Fruit fly (Drosophila melanogaster): ENCODE results near the gene Sgt.
A peak's percentile ranks its signal among the peaks of the same experiment; 100 is the strongest.

Gene Sgt

DNA sequence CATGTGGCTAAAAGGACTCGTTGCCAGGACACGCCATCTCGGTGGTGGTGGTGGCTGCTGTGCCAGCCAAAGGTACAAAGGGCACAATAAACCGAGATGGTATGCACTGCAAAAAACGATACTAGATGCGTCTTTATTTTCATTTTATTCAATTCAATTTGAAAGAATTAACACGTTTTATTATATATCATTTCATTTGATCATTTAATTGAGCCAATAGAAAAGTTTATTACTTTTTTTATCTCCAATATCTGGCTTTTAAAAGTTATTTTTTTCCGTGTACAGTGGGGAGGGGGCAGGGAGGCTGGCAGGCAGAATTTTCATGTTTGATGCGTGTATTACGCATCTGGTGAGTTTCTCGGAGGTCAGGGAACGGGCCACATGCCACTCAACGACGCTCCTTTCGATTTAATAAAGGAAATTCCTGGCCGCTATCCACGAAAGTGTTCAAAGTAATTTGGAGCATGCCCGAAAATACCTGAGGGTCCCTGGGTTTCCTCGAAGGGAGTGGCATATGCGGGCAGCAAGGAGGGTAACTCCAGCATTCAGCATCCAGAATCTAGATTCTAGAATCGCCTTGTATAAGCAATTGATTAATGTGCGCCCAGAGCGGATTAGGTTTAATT is 42.8 kb downstream of the Sgt start (continued):
- peak; percentile 87 for TF ChIP-seq CG15269 (tag; optimal IDR thresholded peaks at IDR 0.05)
- peak; percentile 79 for TF ChIP-seq CG1233 (GFP tag; optimal IDR thresholded peaks at IDR 0.05)
- TF ChIP-seq CG1602 (GFP tag; optimal IDR thresholded peaks at IDR 0.05), result peak; percentile 83
- peak; percentile 88 for TF ChIP-seq Oli (tag; optimal IDR thresholded peaks at IDR 0.05)
- peak; percentile 91 for TF ChIP-seq zen (tag; optimal IDR thresholded peaks at IDR 0.05)
- TF ChIP-seq Drgx (GFP tag; IDR thresholded peaks at IDR 0.05), result no peak
- peak; percentile 74 for TF ChIP-seq salm (tag; optimal IDR thresholded peaks at IDR 0.05)
- peak; percentile 84 for TF ChIP-seq CG6765 (GFP tag; optimal IDR thresholded peaks at IDR 0.05)
- TF ChIP-seq dysf (GFP tag; IDR thresholded peaks at IDR 0.05), result peak; percentile 87; the same call in 2 of the 3 replicates
- TF ChIP-seq CG6272 (GFP tag; IDR thresholded peaks at IDR 0.05), result peak; percentile 77
- TF ChIP-seq CG3407 (GFP tag; optimal IDR thresholded peaks at IDR 0.05), result peak; percentile 81
- TF ChIP-seq jigr1 (GFP tag; IDR thresholded peaks at IDR 0.05), result peak; percentile 64; the same call in 1 of the 3 replicates
- TF ChIP-seq nom (GFP tag; optimal IDR thresholded peaks at IDR 0.05), result no peak
- peak; percentile 12 for TF ChIP-seq crc (GFP tag; optimal IDR thresholded peaks at IDR 0.05)
- TF ChIP-seq CG9437 (GFP tag; optimal IDR thresholded peaks at IDR 0.05), result peak; percentile 72
- TF ChIP-seq CG11560 (tag; IDR thresholded peaks at IDR 0.05), result peak; percentile 78
- peak; percentile 94 for TF ChIP-seq CG2678 (tag; optimal IDR thresholded peaks at IDR 0.05)
- TF ChIP-seq Hr51 (GFP tag; optimal IDR thresholded peaks at IDR 0.05), result peak; percentile 67 to 89
- no peak for TF ChIP-seq emc (GFP tag; optimal IDR thresholded peaks at IDR 0.05)
- peak; percentile 38; the same call in 1 of the 2 replicates for TF ChIP-seq CG43689 (GFP tag; IDR thresholded peaks at IDR 0.05)
- peak; percentile 86 for TF ChIP-seq CG12659 (GFP tag; optimal IDR thresholded peaks at IDR 0.05)
- TF ChIP-seq CG13287 (GFP tag; IDR thresholded peaks at IDR 0.05; ENCODE audit: partially characterized antibody), result no peak
- TF ChIP-seq nmo (GFP tag; optimal IDR thresholded peaks at IDR 0.05), result peak; percentile 92
- no peak for TF ChIP-seq bbx (GFP tag; IDR thresholded peaks at IDR 0.05; ENCODE audit: partially characterized antibody)
- peak; percentile 68 for TF ChIP-seq schlank (tag; optimal IDR thresholded peaks at IDR 0.05)
- peak; percentile 61; the same call in 1 of the 2 replicates for TF ChIP-seq E2f2 (GFP tag; IDR thresholded peaks at IDR 0.05)
- peak; percentile 77 for TF ChIP-seq NfI (GFP tag; optimal IDR thresholded peaks at IDR 0.05)
- peak; percentile 48; the same call in 2 of the 4 replicates for TF ChIP-seq Gug (GFP tag; IDR thresholded peaks at IDR 0.05)
- TF ChIP-seq CG6854 (GFP tag; optimal IDR thresholded peaks at IDR 0.05), result peak; percentile 77
- TF ChIP-seq insv (GFP tag; optimal IDR thresholded peaks at IDR 0.05), result peak in 1 of 2 experiments; percentile 48
- TF ChIP-seq Rx (GFP tag; IDR thresholded peaks at IDR 0.05), result peak; percentile 65
- TF ChIP-seq Mad (GFP tag; optimal IDR thresholded peaks at IDR 0.05), result no peak
- TF ChIP-seq h (optimal IDR thresholded peaks at IDR 0.05), result no peak
- peak; percentile 91 for TF ChIP-seq croc (GFP tag; conservative IDR thresholded peaks at IDR 0.05)
- peak; percentile 45 for TF ChIP-seq disco-r (GFP tag; optimal IDR thresholded peaks at IDR 0.05)
- TF ChIP-seq tgo (GFP tag; IDR thresholded peaks at IDR 0.05), result peak; percentile 86
- peak; percentile 69 for TF ChIP-seq CG9932 (GFP tag; IDR thresholded peaks at IDR 0.05)
- peak; percentile 90 for TF ChIP-seq CG6689 (GFP tag; IDR thresholded peaks at IDR 0.05)
- TF ChIP-seq CG18011 (GFP tag; optimal IDR thresholded peaks at IDR 0.05), result no peak
- peak; percentile 96 for TF ChIP-seq CG15696 (tag; optimal IDR thresholded peaks at IDR 0.05)
- TF ChIP-seq CG7271 (tag; optimal IDR thresholded peaks at IDR 0.05), result peak; percentile 52
- peak; percentile 76 for TF ChIP-seq CG10654 (GFP tag; optimal IDR thresholded peaks at IDR 0.05)
- TF ChIP-seq Atf3 (GFP tag; optimal IDR thresholded peaks at IDR 0.05), result peak; percentile 53
- TF ChIP-seq BEAF-32 (GFP tag; optimal IDR thresholded peaks at IDR 0.05), result no peak
- TF ChIP-seq Nf-YB (GFP tag; optimal IDR thresholded peaks at IDR 0.05), result peak; percentile 75
- TF ChIP-seq CG12299 (tag; optimal IDR thresholded peaks at IDR 0.05), result peak; percentile 85
- TF ChIP-seq CG42726 (GFP tag; IDR thresholded peaks at IDR 0.05; ENCODE audit: partially characterized antibody), result no peak
- peak; percentile 44; the same call in 1 of the 2 replicates for TF ChIP-seq Adf1 (GFP tag; IDR thresholded peaks at IDR 0.05)
- TF ChIP-seq HmgZ (tag; optimal IDR thresholded peaks at IDR 0.05), result peak; percentile 79
